Worm (Caenorhabditis elegans) whole organism, late embryonic: ENCODE results near the gene ctr-9.
A peak's percentile ranks its signal among the peaks of the same experiment; 100 is the strongest.

Experiments used
- C38D4.7 ChIP-seq: fragments of 200-800 bp; sonication (Bioruptor generic); optimal IDR thresholded peaks from 2 replicates; lab custom pipeline; 2018; ENCODE audit warnings: mild to moderate bottlenecking, missing genetic modification characterization, moderate library complexity, missing compliant biosample characterization
- Y22D7AL.16 ChIP-seq: sonication (generic microtip); optimal IDR thresholded peaks from 2 replicates; lab custom pipeline; 2016; ENCODE audit warnings: missing genetic modification characterization, missing compliant biosample characterization
- ama-1 ChIP-seq: fragments of 150-350 bp; optimal IDR thresholded peaks from 2 replicates; lab custom pipeline; 2014
- ceh-24 ChIP-seq: sonication (generic microtip); optimal IDR thresholded peaks from 2 replicates; lab custom pipeline; 2016; ENCODE audit warnings: mild to moderate bottlenecking, missing genetic modification characterization, missing compliant biosample characterization
- elt-4 ChIP-seq: sonication (generic microtip); optimal IDR thresholded peaks from 2 replicates; lab custom pipeline; 2016; ENCODE audit warnings: missing genetic modification characterization, missing compliant biosample characterization
- eyg-1 ChIP-seq: sonication (generic microtip); optimal IDR thresholded peaks from 2 replicates; lab custom pipeline; 2016; ENCODE audit warnings: missing genotype, missing genetic modification characterization, missing compliant biosample characterization
- hlh-15 ChIP-seq: sonication (generic microtip); optimal IDR thresholded peaks from 2 replicates; lab custom pipeline; 2016; ENCODE audit warnings: missing genetic modification characterization, missing compliant biosample characterization
- hlh-30 ChIP-seq: sonication (generic microtip); optimal IDR thresholded peaks from 2 replicates; lab custom pipeline; 2017; ENCODE audit warnings: antibody characterized with exemption, missing genetic modification characterization, missing compliant biosample characterization; ENCODE audit not compliant: insufficient read depth
- nfya-1 ChIP-seq: sonication (generic microtip); optimal IDR thresholded peaks from 2 replicates; lab custom pipeline; 2017; ENCODE audit warnings: missing genetic modification characterization, mild to moderate bottlenecking, missing compliant biosample characterization, antibody characterized with exemption, moderate library complexity
- nhr-232 ChIP-seq: sonication (generic microtip); optimal IDR thresholded peaks from 2 replicates; lab custom pipeline; 2016; ENCODE audit warnings: missing genetic modification characterization, missing compliant biosample characterization
- tbx-2 ChIP-seq: sonication (generic microtip); optimal IDR thresholded peaks from 2 replicates; lab custom pipeline; 2016; ENCODE audit warnings: missing genetic modification characterization, missing compliant biosample characterization
- unc-3 ChIP-seq, 2 experiments: fragments of 200-800 bp in 1 of 2; sonication (Bioruptor generic) in 1 of 2; sonication (generic microtip) in 1 of 2; conservative IDR thresholded peaks in 1 of 2; optimal IDR thresholded peaks in 1 of 2; 2 replicates each; pipeline versions ENCODE4 v1.3.6 to Lab custom; 2016 to 2022; ENCODE audit warnings: missing compliant biosample characterization in 2 of 2, missing genetic modification characterization in 2 of 2, missing genetic modification reagents in 1 of 2

DNA sequence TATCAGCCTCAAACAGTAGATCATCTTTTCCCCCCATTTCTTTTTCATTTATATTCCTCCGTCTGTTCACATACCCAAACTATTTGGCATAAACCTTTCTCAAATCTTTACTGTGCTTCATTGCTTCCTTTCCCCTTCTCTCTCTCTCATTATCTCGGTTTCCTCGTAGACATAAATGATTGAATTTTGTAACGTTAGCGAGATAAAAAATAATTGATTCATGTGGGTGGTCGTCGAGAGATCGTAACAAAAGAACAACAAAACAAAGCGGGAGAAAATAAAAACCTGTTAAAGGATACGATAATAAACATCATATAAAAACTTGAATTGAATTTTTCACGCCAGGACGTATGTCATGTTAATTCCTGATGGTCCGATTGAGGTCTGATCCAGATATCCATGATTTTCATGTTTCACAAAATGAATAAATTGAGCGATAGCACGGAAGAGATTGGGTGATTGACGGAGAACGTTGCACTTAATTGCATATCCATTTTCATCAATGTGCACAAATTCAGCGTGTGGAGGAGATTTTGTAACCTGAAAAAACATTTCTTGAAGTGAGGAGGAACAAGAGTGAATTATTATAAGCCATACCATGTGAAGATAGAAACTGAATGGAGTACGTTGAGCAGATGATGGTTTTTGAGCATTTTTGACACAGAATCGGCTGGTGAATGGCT is 28.3 kb upstream of the ctr-9 start:
- TF ChIP-seq C38D4.7 (GFP tag; lab: Kevin White, UChicago) (no peak), tbx-2 (tag; lab: Kevin White, UChicago) (no peak), unc-3 (GFP tag; conservative IDR thresholded peaks at IDR 0.05; lab: Robert Waterston, UW) (no peak), unc-3 (tag; optimal IDR thresholded peaks at IDR 0.05; lab: Kevin White, UChicago) (no peak), nhr-232 (tag; lab: Kevin White, UChicago) (no peak), hlh-15 (tag; lab: Kevin White, UChicago) (no peak), nfya-1 (tag; lab: Kevin White, UChicago) (no peak), ceh-24 (tag; lab: Kevin White, UChicago) (no peak), ama-1 (lab: Kevin White, UChicago) (peak; percentile 50), hlh-30 (tag; lab: Kevin White, UChicago) (no peak), eyg-1 (tag; lab: Kevin White, UChicago) (no peak), Y22D7AL.16 (tag; lab: Kevin White, UChicago) (no peak), elt-4 (tag; lab: Kevin White, UChicago) (no peak)
